Fruit fly (Drosophila melanogaster): ENCODE results near the gene CG15020.

DNA sequence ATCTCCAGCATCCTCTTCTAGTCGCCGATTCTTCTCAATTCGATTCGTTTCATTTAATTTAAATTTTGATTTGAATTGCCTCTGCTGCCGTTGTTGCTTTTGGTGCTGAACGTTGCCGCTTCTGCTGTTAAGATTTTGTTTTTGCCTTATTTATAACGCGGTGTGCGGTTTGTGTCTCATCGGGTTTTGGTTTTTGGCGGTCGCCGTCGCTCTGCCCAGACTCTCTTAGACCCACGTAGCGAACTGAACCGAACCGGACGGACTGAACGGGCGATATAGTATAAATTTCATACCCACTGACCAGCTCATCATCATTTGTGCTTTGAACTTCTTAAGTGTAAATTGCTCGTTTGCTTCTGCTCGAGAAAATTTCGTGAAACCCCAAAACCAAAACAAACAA is 24.8 kb downstream of the CG15020 start, which contains the start of gene CG12607:
- no peak for TF ChIP-seq psq (optimal IDR thresholded peaks at IDR 0.05)
- no peak for TF ChIP-seq usp (GFP tag; optimal IDR thresholded peaks at IDR 0.05)
- TF ChIP-seq EcR (GFP tag; optimal IDR thresholded peaks at IDR 0.05): no peak
